Fruit fly (Drosophila melanogaster) whole organism, embryonic: Measurements from ENCODE around the gene CG6733.

Experiments used
- ATbp ChIP-seq: fragments of 200-800 bp; sonication (Bioruptor generic); optimal IDR thresholded peaks from 2 replicates; lab custom pipeline; 2017; ENCODE audit warnings: missing biosample characterization, mild to moderate bottlenecking, missing genetic modification characterization, missing genetic modification reagents
- Atf6 ChIP-seq: fragments of 200-800 bp; sonication (Bioruptor generic); IDR thresholded peaks from 2 replicates; pipeline ENCODE4 v1.3.6; 2022; ENCODE audit warnings: missing biosample characterization, missing genetic modification characterization
- Awh ChIP-seq: fragments of 200-800 bp; sonication (Bioruptor generic); IDR thresholded peaks from 2 replicates; pipeline ENCODE4, ENCODE4 v1.3.6; 2022; ENCODE audit warnings: missing biosample characterization, missing genetic modification characterization
- CG12236 ChIP-seq: fragments of 200-800 bp; sonication (Bioruptor generic); optimal IDR thresholded peaks from 2 replicates; lab custom pipeline; 2016; ENCODE audit warnings: missing biosample characterization, missing genetic modification characterization
- CG12391 ChIP-seq: fragments of 200-800 bp; sonication (Bioruptor generic); optimal IDR thresholded peaks from 3 replicates; lab custom pipeline; 2018; ENCODE audit warnings: missing biosample characterization, mild to moderate bottlenecking, missing genetic modification characterization, moderate library complexity
- CG12769 ChIP-seq: fragments of 200-800 bp; sonication (Bioruptor generic); optimal IDR thresholded peaks from 2 replicates; lab custom pipeline; 2019; ENCODE audit warnings: missing biosample characterization, mild to moderate bottlenecking, missing genetic modification characterization, moderate library complexity
- CG14860 ChIP-seq: fragments of 200-800 bp; sonication (Bioruptor generic); IDR thresholded peaks from 3 replicates; pipeline ENCODE4 v1.3.6; 2022; ENCODE audit warnings: missing biosample characterization, missing genetic modification characterization; ENCODE audit not compliant: partially characterized antibody
- CG15479 ChIP-seq: fragments of 200-800 bp; sonication (Bioruptor generic); optimal IDR thresholded peaks from 3 replicates; lab custom pipeline; 2019; ENCODE audit warnings: missing biosample characterization, mild to moderate bottlenecking, missing genetic modification characterization, moderate library complexity
- CG16813 ChIP-seq: fragments of 200-800 bp; sonication (Bioruptor generic); IDR thresholded peaks from 3 replicates; pipeline ENCODE4 v1.3.6; 2022; ENCODE audit warnings: missing biosample characterization, missing genetic modification characterization; ENCODE audit not compliant: partially characterized antibody
- CG18599 ChIP-seq: fragments of 200-800 bp; sonication (Bioruptor generic); optimal IDR thresholded peaks from 3 replicates; lab custom pipeline; 2017; ENCODE audit warnings: missing biosample characterization, missing genetic modification characterization, mild to moderate bottlenecking, moderate library complexity, missing genetic modification reagents
- CG2116 ChIP-seq: fragments of 200-800 bp; sonication (Bioruptor generic); optimal IDR thresholded peaks from 3 replicates; lab custom pipeline; 2018; ENCODE audit warnings: missing biosample characterization, mild to moderate bottlenecking, missing genetic modification characterization
- CG30403 ChIP-seq: fragments of 200-800 bp; sonication (Bioruptor generic); optimal IDR thresholded peaks from 3 replicates; lab custom pipeline; 2016; ENCODE audit warnings: missing biosample characterization, missing genetic modification characterization
- CG31388 ChIP-seq: fragments of 200-800 bp; sonication (Bioruptor generic); optimal IDR thresholded peaks from 2 replicates; lab custom pipeline; 2016; ENCODE audit warnings: missing biosample characterization, missing genetic modification characterization
- CG3163 ChIP-seq: fragments of 200-800 bp; sonication (Bioruptor generic); optimal IDR thresholded peaks from 3 replicates; lab custom pipeline; 2016; ENCODE audit warnings: missing biosample characterization, missing genetic modification characterization
- CG43689 ChIP-seq: fragments of 200-800 bp; sonication (Bioruptor generic); IDR thresholded peaks from 2 replicates; pipeline ENCODE4 v1.3.6; 2022; ENCODE audit warnings: missing biosample characterization, missing genetic modification characterization
- CG7745 ChIP-seq: fragments of 200-800 bp; sonication (Bioruptor generic); optimal IDR thresholded peaks from 2 replicates; lab custom pipeline; 2018; ENCODE audit warnings: missing biosample characterization, mild to moderate bottlenecking, missing genetic modification characterization, moderate library complexity
- Camta ChIP-seq: fragments of 200-800 bp; sonication (Bioruptor generic); optimal IDR thresholded peaks from 2 replicates; lab custom pipeline; 2016; ENCODE audit warnings: missing biosample characterization, missing genetic modification characterization
- Dbx ChIP-seq: fragments of 200-800 bp; sonication (Bioruptor generic); IDR thresholded peaks from 3 replicates; pipeline ENCODE4 v1.3.6; 2022; ENCODE audit warnings: missing biosample characterization, missing genetic modification characterization
- Ets65A ChIP-seq: fragments of 200-800 bp; sonication (Bioruptor generic); peaks from one replicate; lab custom pipeline; 2016; ENCODE audit warnings: missing biosample characterization, missing genetic modification characterization
- Ets97D ChIP-seq: fragments of 200-800 bp; sonication (Bioruptor generic); optimal IDR thresholded peaks from 3 replicates; lab custom pipeline; 2016; ENCODE audit warnings: missing biosample characterization, missing genetic modification characterization
- HLH3B ChIP-seq: fragments of 200-800 bp; sonication (Bioruptor generic); IDR thresholded peaks from 2 replicates; pipeline ENCODE4 v1.3.6; 2022; ENCODE audit warnings: missing biosample characterization, missing genetic modification characterization
- Hr51 ChIP-seq, 2 experiments: fragments of 200-800 bp; sonication (Bioruptor generic); optimal IDR thresholded peaks; 2 replicates in 1 of 2; 3 replicates in 1 of 2; lab custom pipeline; 2016 to 2018; ENCODE audit warnings: missing biosample characterization in 2 of 2, missing genetic modification characterization in 2 of 2, mild to moderate bottlenecking in 1 of 2, moderate library complexity in 1 of 2
- NC2α ChIP-seq: fragments of 200-800 bp; sonication (Bioruptor generic); optimal IDR thresholded peaks from 2 replicates; lab custom pipeline; 2016; ENCODE audit warnings: missing biosample characterization, missing genetic modification characterization
- Scr ChIP-seq: fragments of 200-800 bp; sonication (Bioruptor generic); IDR thresholded peaks from 2 replicates; pipeline ENCODE4 v1.3.6; 2022; ENCODE audit warnings: missing biosample characterization, missing genetic modification characterization; ENCODE audit not compliant: partially characterized antibody
- Side ChIP-seq: fragments of 200-800 bp; sonication (Bioruptor generic); optimal IDR thresholded peaks from 2 replicates; lab custom pipeline; 2016; ENCODE audit warnings: missing biosample characterization, missing genetic modification characterization
- Sry-β ChIP-seq: fragments of 200-800 bp; sonication (Bioruptor generic); optimal IDR thresholded peaks from 2 replicates; lab custom pipeline; 2018; ENCODE audit warnings: missing biosample characterization, mild to moderate bottlenecking, missing genetic modification characterization, moderate library complexity
- abd-A ChIP-seq: fragments of 200-800 bp; sonication (Bioruptor generic); optimal IDR thresholded peaks from 3 replicates; lab custom pipeline; 2019; ENCODE audit warnings: missing biosample characterization, mild to moderate bottlenecking, missing genetic modification characterization, moderate library complexity
- ato ChIP-seq: fragments of 200-800 bp; sonication (Bioruptor generic); IDR thresholded peaks from 2 replicates; pipeline ENCODE4 v1.3.6; 2022; ENCODE audit warnings: missing biosample characterization, missing genetic modification characterization; ENCODE audit not compliant: partially characterized antibody
- ci ChIP-seq: fragments of 200-800 bp; sonication (Bioruptor generic); IDR thresholded peaks from 3 replicates; pipeline ENCODE4 v1.3.6; 2022; ENCODE audit warnings: missing biosample characterization, missing genetic modification characterization
- ftz-f1 ChIP-seq: fragments of 200-800 bp; sonication (Bioruptor generic); optimal IDR thresholded peaks from 2 replicates; lab custom pipeline; 2016; ENCODE audit warnings: missing biosample characterization, missing genetic modification characterization
- h ChIP-seq: fragments of >200 bp; optimal IDR thresholded peaks from 2 replicates; lab custom pipeline; 2017
- lab ChIP-seq: fragments of 200-800 bp; sonication (Bioruptor generic); optimal IDR thresholded peaks from 3 replicates; lab custom pipeline; 2017; ENCODE audit warnings: missing biosample characterization, missing genetic modification characterization, mild to moderate bottlenecking, moderate library complexity, missing genetic modification reagents
- lov ChIP-seq, 2 experiments: fragments of 200-800 bp in 1 of 2; fragments of >200 bp in 1 of 2; sonication (Bioruptor generic) in 1 of 2; IDR thresholded peaks in 1 of 2; optimal IDR thresholded peaks in 1 of 2; 2 replicates in 1 of 2; 3 replicates in 1 of 2; pipeline versions ENCODE4 v1.3.6 to Lab custom; 2017 to 2022; ENCODE audit warnings: missing biosample characterization in 1 of 2, missing genetic modification characterization in 1 of 2
- mam ChIP-seq: fragments of 200-800 bp; sonication (Bioruptor generic); optimal IDR thresholded peaks from 3 replicates; lab custom pipeline; 2016; ENCODE audit warnings: missing biosample characterization, missing genetic modification characterization
- mirr ChIP-seq: fragments of 200-800 bp; sonication (Bioruptor generic); optimal IDR thresholded peaks from 3 replicates; lab custom pipeline; 2018; ENCODE audit warnings: missing biosample characterization, mild to moderate bottlenecking, missing genetic modification characterization
- phol ChIP-seq: fragments of 200-800 bp; sonication (Bioruptor generic); optimal IDR thresholded peaks from 3 replicates; lab custom pipeline; 2018; ENCODE audit warnings: missing biosample characterization, mild to moderate bottlenecking, missing genetic modification characterization, moderate library complexity
- pum ChIP-seq: fragments of 200-800 bp; sonication (Bioruptor generic); optimal IDR thresholded peaks from 2 replicates; lab custom pipeline; 2016; ENCODE audit warnings: missing biosample characterization, missing genetic modification characterization
- sc ChIP-seq, 3 experiments: fragments of >200 bp in 2 of 3; fragments of 200-800 bp in 1 of 3; sonication (Bioruptor generic) in 1 of 3; optimal IDR thresholded peaks; 2 replicates in 2 of 3; 3 replicates in 1 of 3; lab custom pipeline; 2017; ENCODE audit warnings: mild to moderate bottlenecking in 1 of 3, missing biosample characterization in 1 of 3, missing genetic modification characterization in 1 of 3, missing genetic modification reagents in 1 of 3
- scrt ChIP-seq: fragments of 200-800 bp; sonication (Bioruptor generic); optimal IDR thresholded peaks from 2 replicates; lab custom pipeline; 2018; ENCODE audit warnings: missing biosample characterization, mild to moderate bottlenecking, missing genetic modification characterization, moderate library complexity
- sisA ChIP-seq: fragments of 200-800 bp; sonication (Bioruptor generic); IDR thresholded peaks from 2 replicates; pipeline ENCODE4 v1.3.6; 2022; ENCODE audit warnings: missing biosample characterization, missing genetic modification characterization
- slou ChIP-seq: fragments of 200-800 bp; sonication (Bioruptor generic); optimal IDR thresholded peaks from 3 replicates; lab custom pipeline; 2016; ENCODE audit warnings: missing biosample characterization, missing genetic modification characterization
- so ChIP-seq: fragments of 200-800 bp; sonication (Bioruptor generic); IDR thresholded peaks from 3 replicates; pipeline ENCODE4 v1.3.6; 2022; ENCODE audit warnings: missing biosample characterization, missing genetic modification characterization
- sug ChIP-seq: fragments of 200-800 bp; optimal IDR thresholded peaks from 2 replicates; lab custom pipeline; 2019; ENCODE audit warnings: missing biosample characterization, mild to moderate bottlenecking, missing genetic modification characterization, moderate library complexity

Gene CG6733

DNA sequence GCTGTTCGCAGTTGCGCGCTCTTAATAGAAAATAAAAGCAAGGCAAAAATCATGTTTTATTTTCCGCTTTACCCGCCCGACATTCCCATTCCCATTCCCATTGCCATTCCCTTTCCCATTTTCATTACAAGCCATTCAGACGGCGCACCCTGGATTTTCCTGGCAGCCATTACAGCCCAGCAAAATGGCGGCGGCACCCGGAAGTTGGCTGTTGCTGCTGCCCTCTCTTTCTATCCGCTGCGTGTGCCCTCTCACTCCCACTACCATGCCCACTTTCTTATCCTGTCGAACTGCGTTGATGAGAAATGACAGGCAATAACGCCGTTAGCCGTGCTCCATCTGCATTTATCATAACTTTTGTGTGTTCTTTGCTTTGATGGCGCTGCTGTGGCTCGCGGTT is 9.3 kb upstream of the CG6733 start:
- TF ChIP-seq so (GFP tag; lab: Robert Waterston, UW) (no peak), Side (no peak), Ets65A (GFP tag; lab: Kevin White, UChicago) (peak; percentile 43), CG14860 (GFP tag; lab: Robert Waterston, UW) (no peak), CG12769 (no peak), CG16813 (GFP tag; lab: Robert Waterston, UW) (no peak), Atf6 (GFP tag; lab: Robert Waterston, UW) (no peak), pum (no peak), Ets97D (GFP tag; lab: Kevin White, UChicago) (peak; percentile 61), mam (no peak), ci (GFP tag; lab: Robert Waterston, UW) (0 out of 3 replicates have a peak, but pooled peaks have one; percentile 44), CG12236 (GFP tag; lab: Kevin White, UChicago) (no peak), CG7745 (tag; lab: Kevin White, UChicago) (no peak), mirr (GFP tag; lab: Kevin White, UChicago) (no peak), ftz-f1 (GFP tag; lab: Kevin White, UChicago) (no peak), CG2116 (GFP tag; lab: Kevin White, UChicago) (no peak), ATbp (GFP tag; lab: Kevin White, UChicago) (no peak), NC2α (GFP tag; lab: Kevin White, UChicago) (no peak), lab (peak; percentile 3), CG31388 (GFP tag; lab: Kevin White, UChicago) (no peak), CG43689 (GFP tag; lab: Robert Waterston, UW) (no peak), ato (no peak), sc (optimal IDR thresholded peaks at IDR 0.05; lab: Kevin White, UChicago) (no peak), sc (GFP tag; optimal IDR thresholded peaks at IDR 0.05; lab: Kevin White, UChicago) (no peak), slou (GFP tag; lab: Kevin White, UChicago) (no peak), CG12391 (tag; lab: Kevin White, UChicago) (no peak), Sry-β (GFP tag; lab: Kevin White, UChicago) (no peak), HLH3B (GFP tag; lab: Robert Waterston, UW) (no peak), sisA (GFP tag; lab: Robert Waterston, UW) (no peak), scrt (peak; percentile 17), CG15479 (GFP tag; lab: Kevin White, UChicago) (no peak), CG3163 (no peak), h (no peak), CG18599 (peak; percentile 25), CG30403 (GFP tag; lab: Kevin White, UChicago) (no peak), lov (optimal IDR thresholded peaks at IDR 0.05; lab: Kevin White, UChicago) (no peak), lov (GFP tag; IDR thresholded peaks at IDR 0.05; lab: Robert Waterston, UW) (0 out of 3 replicates have a peak, but pooled peaks have one; percentile 33), abd-A (tag; lab: Kevin White, UChicago) (peak; percentile 95), Hr51 (GFP tag; optimal IDR thresholded peaks at IDR 0.05; lab: Kevin White, UChicago) (peak in 1 of 2 experiments; percentile 7), phol (peak; percentile 55), Awh (GFP tag; lab: Robert Waterston, UW) (no peak), Dbx (GFP tag; lab: Robert Waterston, UW) (no peak), Camta (GFP tag; lab: Kevin White, UChicago) (no peak), sug (tag; lab: Kevin White, UChicago) (no peak), Scr (GFP tag; lab: Robert Waterston, UW) (no peak)
